Worm (Caenorhabditis elegans) whole organism, late embryonic: ENCODE data around the gene B0281.1.

ENCODE experiments used
- ama-1 ChIP-seq: fragments of 150-350 bp; optimal IDR thresholded peaks from 2 replicates; lab custom pipeline; 2014
- ceh-14 ChIP-seq: sonication (generic microtip); optimal IDR thresholded peaks from 2 replicates; lab custom pipeline; 2016; ENCODE audit warnings: missing genotype, missing genetic modification characterization, missing compliant biosample characterization
- ceh-45 ChIP-seq: fragments of 200-800 bp; sonication (Bioruptor generic); IDR thresholded peaks from 2 replicates; pipeline ENCODE4 v1.3.6; 2022; ENCODE audit warnings: missing genetic modification reagents, missing genetic modification characterization, missing compliant biosample characterization
- elt-2 ChIP-seq: sonication (generic microtip); optimal IDR thresholded peaks from 2 replicates; lab custom pipeline; 2016; ENCODE audit warnings: missing genetic modification reagents, missing genetic modification characterization, missing compliant biosample characterization
- eyg-1 ChIP-seq: sonication (generic microtip); optimal IDR thresholded peaks from 2 replicates; lab custom pipeline; 2016; ENCODE audit warnings: missing genotype, missing genetic modification characterization, missing compliant biosample characterization
- fax-1 ChIP-seq: sonication (generic microtip); optimal IDR thresholded peaks from 2 replicates; lab custom pipeline; 2016; ENCODE audit warnings: missing genotype, missing genetic modification characterization, missing compliant biosample characterization
- pha-4 ChIP-seq: fragments of 150-350 bp; optimal IDR thresholded peaks from 2 replicates; lab custom pipeline; 2018; ENCODE audit warnings: missing biosample characterization, missing genetic modification reagents, missing genetic modification characterization
- pqm-1 ChIP-seq: sonication (generic microtip); optimal IDR thresholded peaks from 2 replicates; lab custom pipeline; 2016; ENCODE audit warnings: missing genetic modification characterization, missing compliant biosample characterization
- tbx-2 ChIP-seq: sonication (generic microtip); optimal IDR thresholded peaks from 2 replicates; lab custom pipeline; 2016; ENCODE audit warnings: missing genetic modification characterization, missing compliant biosample characterization

ce11 chrII:2300861-2301260 is 12.0 kb upstream of the B0281.1 start, which contains the start of gene B0281.5:
- TF ChIP-seq pha-4 (no peak), elt-2 (no peak), ceh-14 (tag; lab: Kevin White, UChicago) (no peak), pqm-1 (tag; lab: Kevin White, UChicago) (no peak), tbx-2 (tag; lab: Kevin White, UChicago) (no peak), fax-1 (tag; lab: Kevin White, UChicago) (no peak), ama-1 (lab: Kevin White, UChicago) (no peak), ceh-45 (no peak), eyg-1 (tag; lab: Kevin White, UChicago) (no peak)
